Worm (Caenorhabditis elegans) whole organism, mixed stage, embryonic: ENCODE measurements around the gene ZK154.6.

ENCODE experiments used
- ces-1 ChIP-seq: fragments of 150-350 bp; optimal IDR thresholded peaks from 2 replicates; lab custom pipeline; 2014; ENCODE audit warnings: missing biosample characterization, missing genetic modification reagents, missing genetic modification characterization
- drap-1 ChIP-seq: fragments of 200-800 bp; sonication (Bioruptor generic); optimal IDR thresholded peaks from 3 replicates; lab custom pipeline; 2018; ENCODE audit warnings: mild to moderate bottlenecking, missing genetic modification characterization, missing compliant biosample characterization
- elt-1 ChIP-seq: sonication (generic microtip); optimal IDR thresholded peaks from 2 replicates; lab custom pipeline; 2017; ENCODE audit warnings: missing genetic modification characterization, mild to moderate bottlenecking, missing compliant biosample characterization, antibody characterized with exemption, moderate library complexity, borderline replicate concordance; ENCODE audit not compliant: insufficient read depth
- mls-2 ChIP-seq: sonication (generic microtip); optimal IDR thresholded peaks from 2 replicates; lab custom pipeline; 2016; ENCODE audit warnings: mild to moderate bottlenecking, missing genetic modification characterization, moderate library complexity, missing compliant biosample characterization
- unc-62 ChIP-seq: fragments of 150-350 bp; optimal IDR thresholded peaks from 2 replicates; lab custom pipeline; 2014; ENCODE audit warnings: missing biosample characterization, missing genetic modification reagents, missing genetic modification characterization

DNA sequence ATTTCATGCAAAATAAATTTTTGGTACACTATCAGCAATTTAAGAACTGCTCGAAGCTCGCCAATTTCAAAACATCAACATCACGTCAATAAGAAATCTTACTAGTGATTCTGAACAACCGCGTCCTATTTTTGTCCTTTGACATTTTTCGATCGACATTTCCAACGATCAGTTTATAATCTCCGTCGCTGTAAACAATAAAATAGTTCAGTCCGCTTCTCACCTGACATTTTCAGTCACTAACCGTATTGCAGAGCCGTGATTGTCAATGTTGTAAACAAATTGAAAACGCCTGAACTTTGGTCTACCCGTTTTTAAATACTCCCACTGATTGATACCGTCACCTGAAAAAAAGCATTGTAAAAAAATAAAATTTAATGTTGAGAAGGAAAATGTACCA, 34.6 kb upstream of the ZK154.6 start:
- TF ChIP-seq drap-1 (GFP tag; lab: Kevin White, UChicago) (no peak), mls-2 (tag; lab: Kevin White, UChicago) (no peak), unc-62 (GFP tag; lab: Kevin White, UChicago) (no peak), ces-1 (GFP tag; lab: Kevin White, UChicago) (no peak), elt-1 (tag; lab: Kevin White, UChicago) (no peak)
